Worm (Caenorhabditis elegans): Measurements from ENCODE around the gene VF13D12L.3.

ce11 chrII:11705787-11706186, at the start of gene VF13D12L.3:
- TF ChIP-seq pha-4 (tag; optimal IDR thresholded peaks at IDR 0.05): no peak
- TF ChIP-seq ahr-1 (tag; optimal IDR thresholded peaks at IDR 0.05): no peak
- TF ChIP-seq ceh-2 (tag; optimal IDR thresholded peaks at IDR 0.05): no peak
- no peak for TF ChIP-seq mec-3 (tag; optimal IDR thresholded peaks at IDR 0.05; ENCODE audit: borderline replicate concordance)
- TF ChIP-seq fax-1 (tag; optimal IDR thresholded peaks at IDR 0.05): no peak

All from whole organism, late embryonic.